Fruit fly (Drosophila melanogaster) Kc167 (cell line): ENCODE results near the gene Nepl11.

Source experiments
- h ChIP-seq: fragments of >200 bp; optimal IDR thresholded peaks from 3 replicates; lab custom pipeline; 2018; ENCODE audit warnings: missing external identifiers
- insv ChIP-seq: fragments of >200 bp; optimal IDR thresholded peaks from 3 replicates; lab custom pipeline; 2018; ENCODE audit warnings: missing external identifiers
- psq ChIP-seq: fragments of >200 bp; optimal IDR thresholded peaks from 2 replicates; lab custom pipeline; 2017; ENCODE audit warnings: missing external identifiers
- ttk ChIP-seq: sonication (Bioruptor generic); optimal IDR thresholded peaks from 2 replicates; lab custom pipeline; 2017; ENCODE audit warnings: missing external identifiers

- no peak for TF ChIP-seq psq (lab: Kevin White, UChicago)
- TF ChIP-seq h (lab: Kevin White, UChicago) = no peak
- no peak for TF ChIP-seq ttk (lab: Kevin White, UChicago)
- no peak for TF ChIP-seq insv
These were observed 13.3 kb downstream of the Nepl11 start for dm6 chr3R:4281119-4281861.
